Worm (Caenorhabditis elegans) whole organism, midembryonic: ENCODE results near the gene F07C3.9.

Experiments used
- T22C8.4 ChIP-seq: fragments of 200-800 bp; sonication (Bioruptor generic); IDR thresholded peaks from 2 replicates; pipeline ENCODE4 v1.3.6; 2022; ENCODE audit warnings: missing genetic modification characterization, missing compliant biosample characterization
- cog-1 ChIP-seq: sonication (generic microtip); optimal IDR thresholded peaks from 2 replicates; lab custom pipeline; 2016; ENCODE audit warnings: missing genetic modification characterization, missing compliant biosample characterization
- flt-1 ChIP-seq: fragments of 200-800 bp; sonication (Bioruptor generic); IDR thresholded peaks from 2 replicates; pipeline ENCODE4 v1.3.6; 2022; ENCODE audit warnings: missing genetic modification characterization, missing compliant biosample characterization
- klf-2 ChIP-seq: fragments of 200-800 bp; sonication (Bioruptor generic); conservative IDR thresholded peaks from 2 replicates; pipeline ENCODE4 v1.3.6; 2022; ENCODE audit warnings: missing genetic modification reagents, missing genetic modification characterization, missing compliant biosample characterization
- med-1 ChIP-seq: sonication (generic microtip); optimal IDR thresholded peaks from 2 replicates; lab custom pipeline; 2017; ENCODE audit warnings: missing genetic modification characterization, mild to moderate bottlenecking, missing compliant biosample characterization, antibody characterized with exemption, missing genetic modification reagents; ENCODE audit not compliant: insufficient read depth
- ref-1 ChIP-seq: fragments of 200-800 bp; sonication (Bioruptor generic); conservative IDR thresholded peaks from 2 replicates; pipeline ENCODE4 v1.3.6; 2022; ENCODE audit warnings: missing genetic modification reagents, missing genetic modification characterization, missing compliant biosample characterization
- tab-1 ChIP-seq: fragments of 200-800 bp; sonication (Bioruptor generic); IDR thresholded peaks from 2 replicates; pipeline ENCODE4 v1.3.6; 2022; ENCODE audit warnings: missing genetic modification characterization, missing compliant biosample characterization
- ztf-23 ChIP-seq: fragments of 200-800 bp; sonication (Bioruptor generic); IDR thresholded peaks from 2 replicates; pipeline ENCODE4 v1.3.6; 2022; ENCODE audit warnings: missing genetic modification reagents, missing genetic modification characterization, missing compliant biosample characterization
- ztf-29 ChIP-seq: fragments of 200-800 bp; sonication (Bioruptor generic); IDR thresholded peaks from 2 replicates; pipeline ENCODE4 v1.3.6; 2022; ENCODE audit warnings: missing genetic modification reagents, missing genetic modification characterization, missing compliant biosample characterization

F07C3.9 gene

ce11 chrV:9254012-9254696 lies at the start of gene F07C3.9:
F07C3.9 (minus strand) TSS chrV:9254646.
- TF ChIP-seq med-1 (GFP tag; lab: Kevin White, UChicago) (no peak), ztf-29 (GFP tag; lab: Robert Waterston, UW) (no peak), flt-1 (GFP tag; lab: Robert Waterston, UW) (no peak), tab-1 (GFP tag; lab: Robert Waterston, UW) (no peak), T22C8.4 (no peak), klf-2 (GFP tag; lab: Robert Waterston, UW) (no peak), ztf-23 (GFP tag; lab: Robert Waterston, UW) (no peak), cog-1 (no peak), ref-1 (GFP tag; lab: Robert Waterston, UW) (no peak)

ce11 chrV:9303026-9303425 lies 48.6 kb upstream of the F07C3.9 start, which contains the start of gene nhr-39:
nhr-39 (plus strand) TSS chrV:9303326.
- no peak for TF ChIP-seq cog-1
- TF ChIP-seq flt-1 (GFP tag; lab: Robert Waterston, UW), result no peak
- TF ChIP-seq ztf-29 (GFP tag; lab: Robert Waterston, UW), result no peak
- no peak for TF ChIP-seq med-1 (GFP tag; lab: Kevin White, UChicago)
- no peak for TF ChIP-seq klf-2 (GFP tag; lab: Robert Waterston, UW)
- no peak for TF ChIP-seq ztf-23 (GFP tag; lab: Robert Waterston, UW)
- TF ChIP-seq ref-1 (GFP tag; lab: Robert Waterston, UW), result no peak
- no peak for TF ChIP-seq tab-1 (GFP tag; lab: Robert Waterston, UW)
- no peak for TF ChIP-seq T22C8.4

- TF ChIP-seq ref-1 (GFP tag; lab: Robert Waterston, UW), result no peak
- TF ChIP-seq flt-1 (GFP tag; lab: Robert Waterston, UW), result no peak
- no peak for TF ChIP-seq ztf-23 (GFP tag; lab: Robert Waterston, UW)
- no peak for TF ChIP-seq ztf-29 (GFP tag; lab: Robert Waterston, UW)
These were observed 42.9 kb upstream of the F07C3.9 start, which contains the start of gene F44A2.5 for ce11 chrV:9297332-9297731. F44A2.5 (plus strand) TSS chrV:9297632.

ce11 chrV:9295581-9295980 lies 41.1 kb upstream of the F07C3.9 start:
- TF ChIP-seq cog-1 (no peak), ztf-29 (GFP tag; lab: Robert Waterston, UW) (no peak), med-1 (GFP tag; lab: Kevin White, UChicago) (no peak), T22C8.4 (no peak), ref-1 (GFP tag; lab: Robert Waterston, UW) (no peak), flt-1 (GFP tag; lab: Robert Waterston, UW) (no peak), tab-1 (GFP tag; lab: Robert Waterston, UW) (no peak), ztf-23 (GFP tag; lab: Robert Waterston, UW) (no peak), klf-2 (GFP tag; lab: Robert Waterston, UW) (no peak)

ce11 chrV:9293359-9293758 lies 38.9 kb upstream of the F07C3.9 start:
- peak; percentile 68 for TF ChIP-seq tab-1 (GFP tag; lab: Robert Waterston, UW)
- peak; percentile 58; the same call in 1 of the 2 replicates for TF ChIP-seq flt-1 (GFP tag; lab: Robert Waterston, UW)
- TF ChIP-seq cog-1, result no peak

ce11 chrV:9291919-9292318 lies 37.5 kb upstream of the F07C3.9 start, which contains the start of gene ZK682.7:
ZK682.7 (minus strand) TSS chrV:9292165.
- TF ChIP-seq ztf-23 (GFP tag; lab: Robert Waterston, UW) (no peak), med-1 (GFP tag; lab: Kevin White, UChicago) (no peak), ref-1 (GFP tag; lab: Robert Waterston, UW) (no peak), klf-2 (GFP tag; lab: Robert Waterston, UW) (no peak), ztf-29 (GFP tag; lab: Robert Waterston, UW) (no peak), T22C8.4 (no peak), tab-1 (GFP tag; lab: Robert Waterston, UW) (no peak), flt-1 (GFP tag; lab: Robert Waterston, UW) (no peak), cog-1 (no peak)

ce11 chrV:9287460-9287859 lies 33.0 kb upstream of the F07C3.9 start, which contains the start of gene lron-2:
lron-2 (minus strand) TSS chrV:9287560.
- TF ChIP-seq med-1 (GFP tag; lab: Kevin White, UChicago) (no peak), flt-1 (GFP tag; lab: Robert Waterston, UW) (no peak), ztf-29 (GFP tag; lab: Robert Waterston, UW) (no peak), ztf-23 (GFP tag; lab: Robert Waterston, UW) (no peak), T22C8.4 (no peak), klf-2 (GFP tag; lab: Robert Waterston, UW) (no peak), tab-1 (GFP tag; lab: Robert Waterston, UW) (no peak), cog-1 (no peak), ref-1 (GFP tag; lab: Robert Waterston, UW) (no peak)

- TF ChIP-seq med-1 (GFP tag; lab: Kevin White, UChicago) (no peak), tab-1 (GFP tag; lab: Robert Waterston, UW) (no peak), flt-1 (GFP tag; lab: Robert Waterston, UW) (no peak), ztf-29 (GFP tag; lab: Robert Waterston, UW) (no peak)
These were observed 29.0 kb upstream of the F07C3.9 start for ce11 chrV:9283452-9283851.

ce11 chrV:9282110-9282509 lies 27.7 kb upstream of the F07C3.9 start, which contains the start of gene hlh-10:
hlh-10 (minus strand) TSS chrV:9282210.
- TF ChIP-seq ztf-23 (GFP tag; lab: Robert Waterston, UW) (no peak), med-1 (GFP tag; lab: Kevin White, UChicago) (no peak), flt-1 (GFP tag; lab: Robert Waterston, UW) (no peak), ztf-29 (GFP tag; lab: Robert Waterston, UW) (no peak), T22C8.4 (no peak), cog-1 (no peak), tab-1 (GFP tag; lab: Robert Waterston, UW) (no peak), ref-1 (GFP tag; lab: Robert Waterston, UW) (no peak), klf-2 (GFP tag; lab: Robert Waterston, UW) (no peak)
